Worm (Caenorhabditis elegans) whole organism, L3 larva: ENCODE data around the gene F58F12.2.

Experiments used
- fos-1 ChIP-seq: fragments of 150-350 bp; optimal IDR thresholded peaks from 2 replicates; lab custom pipeline; 2014; ENCODE audit warnings: missing biosample characterization, missing genetic modification characterization
- mdl-1 ChIP-seq: fragments of 150-350 bp; optimal IDR thresholded peaks from 2 replicates; lab custom pipeline; 2014; ENCODE audit warnings: missing biosample characterization, missing genetic modification characterization
- nfya-1 ChIP-seq: sonication (generic microtip); optimal IDR thresholded peaks from 2 replicates; lab custom pipeline; 2017; ENCODE audit warnings: missing genetic modification characterization, mild to moderate bottlenecking, missing compliant biosample characterization, antibody characterized with exemption, moderate library complexity; ENCODE audit not compliant: insufficient read depth
- nhr-77 ChIP-seq: fragments of 150-350 bp; optimal IDR thresholded peaks from 2 replicates; lab custom pipeline; 2014; ENCODE audit warnings: missing biosample characterization, missing genetic modification characterization
- skn-1 ChIP-seq: fragments of 150-350 bp; optimal IDR thresholded peaks from 2 replicates; lab custom pipeline; 2014; ENCODE audit warnings: missing biosample characterization, missing genetic modification characterization
- snpc-4 ChIP-seq: fragments of 150-350 bp; optimal IDR thresholded peaks from 2 replicates; lab custom pipeline; 2014; ENCODE audit warnings: missing biosample characterization, missing genetic modification characterization
- tbx-2 ChIP-seq: sonication (generic microtip); optimal IDR thresholded peaks from 2 replicates; lab custom pipeline; 2016; ENCODE audit warnings: mild to moderate bottlenecking, missing genetic modification characterization, missing compliant biosample characterization

ce11 chrII:6417999-6418398 is 30.2 kb upstream of the F58F12.2 start:
- TF ChIP-seq nfya-1 (tag; lab: Kevin White, UChicago) = no peak
- no peak for TF ChIP-seq mdl-1 (tag; lab: Kevin White, UChicago)
- TF ChIP-seq nhr-77 = no peak
- TF ChIP-seq snpc-4 (tag; lab: Kevin White, UChicago) = no peak
- TF ChIP-seq skn-1 (tag; lab: Kevin White, UChicago) = no peak
- no peak for TF ChIP-seq tbx-2 (tag; lab: Kevin White, UChicago)
- TF ChIP-seq fos-1 (tag; lab: Kevin White, UChicago) = no peak
